Fruit fly (Drosophila melanogaster) whole organism, embryonic: Measurements from ENCODE around the gene CG16758.

Experiments
- Abd-B ChIP-seq: fragments of 200-800 bp; sonication (Bioruptor generic); optimal IDR thresholded peaks from 2 replicates; lab custom pipeline; 2018; ENCODE audit warnings: missing biosample characterization, mild to moderate bottlenecking, missing genetic modification characterization, moderate library complexity
- CG16815 ChIP-seq: fragments of 200-800 bp; sonication (Bioruptor generic); optimal IDR thresholded peaks from 3 replicates; lab custom pipeline; 2017; ENCODE audit warnings: missing biosample characterization, mild to moderate bottlenecking, missing genetic modification characterization
- CG9876 ChIP-seq: fragments of 200-800 bp; sonication (Bioruptor generic); optimal IDR thresholded peaks from 2 replicates; lab custom pipeline; 2016; ENCODE audit warnings: missing biosample characterization, missing genetic modification characterization
- Dref ChIP-seq: fragments of 200-800 bp; sonication (Bioruptor generic); IDR thresholded peaks from 2 replicates; pipeline ENCODE4 v1.3.6; 2022; ENCODE audit warnings: missing biosample characterization, missing genetic modification characterization
- NK7.1 ChIP-seq: fragments of 200-800 bp; sonication (Bioruptor generic); optimal IDR thresholded peaks from 3 replicates; lab custom pipeline; 2016; ENCODE audit warnings: missing biosample characterization, missing genetic modification characterization
- Side ChIP-seq: fragments of 200-800 bp; sonication (Bioruptor generic); optimal IDR thresholded peaks from 2 replicates; lab custom pipeline; 2016; ENCODE audit warnings: missing biosample characterization, missing genetic modification characterization
- bcd ChIP-seq: fragments of 200-800 bp; sonication (Bioruptor generic); optimal IDR thresholded peaks from 2 replicates; lab custom pipeline; 2017; ENCODE audit warnings: missing biosample characterization, mild to moderate bottlenecking, missing genetic modification characterization
- dmrt11E ChIP-seq: fragments of 200-800 bp; sonication (Bioruptor generic); optimal IDR thresholded peaks from 3 replicates; lab custom pipeline; 2018; ENCODE audit warnings: missing biosample characterization, mild to moderate bottlenecking, missing genetic modification characterization, moderate library complexity
- zfh2 ChIP-seq: fragments of 200-800 bp; sonication (Bioruptor generic); optimal IDR thresholded peaks from 2 replicates; lab custom pipeline; 2016; ENCODE audit warnings: missing biosample characterization, missing genetic modification characterization

dm6 chr3L:2475564-2476260 is 27.7 kb downstream of the CG16758 start, which contains the start of gene CG16762:
- TF ChIP-seq Abd-B (GFP tag; lab: Kevin White, UChicago) (no peak), NK7.1 (peak; percentile 30), CG16815 (GFP tag; lab: Kevin White, UChicago) (no peak), Side (GFP tag; lab: Kevin White, UChicago) (peak; percentile 53), Dref (GFP tag; lab: Robert Waterston, UW) (no peak), CG9876 (GFP tag; lab: Kevin White, UChicago) (no peak), dmrt11E (tag; lab: Kevin White, UChicago) (peak; percentile 50), zfh2 (GFP tag; lab: Kevin White, UChicago) (no peak), bcd (GFP tag; lab: Kevin White, UChicago) (peak; percentile 61)
